Fruit fly (Drosophila melanogaster) whole organism, wandering third instar larva: Measurements from ENCODE around the gene Ugt303B1.

Source experiments
- Abd-B ChIP-seq: fragments of >200 bp; optimal IDR thresholded peaks from 2 replicates; lab custom pipeline; 2017; ENCODE audit warnings: missing biosample characterization, missing genetic modification characterization
- CG32264 ChIP-seq: fragments of 200-800 bp; sonication (Bioruptor generic); optimal IDR thresholded peaks from 2 replicates; lab custom pipeline; 2016; ENCODE audit warnings: missing biosample characterization, missing genetic modification characterization
- CG9705 ChIP-seq: fragments of 200-800 bp; sonication (Bioruptor generic); optimal IDR thresholded peaks from 2 replicates; lab custom pipeline; 2018; ENCODE audit warnings: missing biosample characterization, mild to moderate bottlenecking, missing genetic modification characterization
- CrebA ChIP-seq: fragments of 200-800 bp; sonication (Bioruptor generic); optimal IDR thresholded peaks from 2 replicates; lab custom pipeline; 2016; ENCODE audit warnings: missing biosample characterization, mild to moderate bottlenecking, missing genetic modification characterization, borderline replicate concordance
- Dfd ChIP-seq: fragments of >200 bp; optimal IDR thresholded peaks from 2 replicates; lab custom pipeline; 2017; ENCODE audit warnings: missing biosample characterization, missing genetic modification characterization
- Dif ChIP-seq: fragments of 200-275, 200-300 bp; sonication (Bioruptor generic); optimal IDR thresholded peaks from 2 replicates; lab custom pipeline; 2018; ENCODE audit warnings: missing biosample characterization, missing genetic modification characterization; ENCODE audit not compliant: partially characterized antibody
- GATAd ChIP-seq: sonication (Bioruptor generic); optimal IDR thresholded peaks from 2 replicates; lab custom pipeline; 2016; ENCODE audit warnings: missing biosample characterization, missing genetic modification characterization
- HLH106 ChIP-seq: fragments of 200-800 bp; optimal IDR thresholded peaks from 3 replicates; lab custom pipeline; 2019; ENCODE audit warnings: missing biosample characterization, mild to moderate bottlenecking, missing genetic modification characterization, moderate library complexity
- Hnf4 ChIP-seq: fragments of 200-800 bp; sonication (Bioruptor generic); optimal IDR thresholded peaks from 2 replicates; lab custom pipeline; 2016; ENCODE audit warnings: missing biosample characterization, mild to moderate bottlenecking, missing genetic modification characterization
- Hr78 ChIP-seq: fragments of >200 bp; optimal IDR thresholded peaks from 2 replicates; lab custom pipeline; 2017; ENCODE audit warnings: missing biosample characterization, missing genetic modification characterization
- Hr83 ChIP-seq: fragments of 200-300 bp; sonication (Bioruptor generic); optimal IDR thresholded peaks from 2 replicates; lab custom pipeline; 2016; ENCODE audit warnings: missing biosample characterization, mild to moderate bottlenecking, missing genetic modification characterization, moderate library complexity; ENCODE audit not compliant: poor library complexity, severe bottlenecking
- Jra ChIP-seq: sonication (Bioruptor generic); optimal IDR thresholded peaks from 2 replicates; lab custom pipeline; 2016; ENCODE audit warnings: missing biosample characterization, missing genetic modification characterization
- Mio ChIP-seq: sonication (Bioruptor generic); optimal IDR thresholded peaks from 2 replicates; lab custom pipeline; 2016; ENCODE audit warnings: missing biosample characterization, missing genetic modification characterization
- Myc ChIP-seq: fragments of >200 bp; optimal IDR thresholded peaks from 2 replicates; lab custom pipeline; 2017
- N ChIP-seq: fragments of >200 bp; optimal IDR thresholded peaks from 2 replicates; lab custom pipeline; 2018; ENCODE audit warnings: missing biosample characterization, missing external identifiers, missing genetic modification characterization
- OdsH ChIP-seq: fragments of 200-800 bp; sonication (Bioruptor generic); optimal IDR thresholded peaks from 2 replicates; lab custom pipeline; 2016; ENCODE audit warnings: missing biosample characterization, mild to moderate bottlenecking, missing genetic modification characterization
- Rel ChIP-seq, 2 experiments: fragments of 200-800 bp; sonication (Bioruptor generic) in 1 of 2; optimal IDR thresholded peaks; 2 replicates in 1 of 2; 3 replicates in 1 of 2; lab custom pipeline; 2016 to 2019; ENCODE audit warnings: mild to moderate bottlenecking in 2 of 2, missing biosample characterization in 2 of 2, missing genetic modification characterization in 2 of 2, moderate library complexity in 1 of 2
- Sp1 ChIP-seq: fragments of 200-800 bp; sonication (Bioruptor generic); optimal IDR thresholded peaks from 3 replicates; lab custom pipeline; 2019; ENCODE audit warnings: missing biosample characterization, mild to moderate bottlenecking, missing genetic modification characterization, moderate library complexity
- Vsx2 ChIP-seq: fragments of 200-300, 225-300 bp; sonication (Bioruptor generic); optimal IDR thresholded peaks from 2 replicates; lab custom pipeline; 2018; ENCODE audit warnings: missing biosample characterization, missing genetic modification characterization; ENCODE audit not compliant: partially characterized antibody
- br ChIP-seq: fragments of 200-800 bp; sonication (Bioruptor generic); optimal IDR thresholded peaks from 2 replicates; lab custom pipeline; 2016; ENCODE audit warnings: missing biosample characterization, missing genetic modification characterization
- brk ChIP-seq: fragments of 200-800 bp; sonication (Bioruptor generic); optimal IDR thresholded peaks from 2 replicates; lab custom pipeline; 2016; ENCODE audit warnings: missing biosample characterization, mild to moderate bottlenecking, missing genetic modification characterization
- dl ChIP-seq, 2 experiments: fragments of 175-275, 200-275 bp in 1 of 2; fragments of 200-275 bp in 1 of 2; sonication (Bioruptor generic); optimal IDR thresholded peaks; lab custom pipeline; 2018; ENCODE audit warnings: mild to moderate bottlenecking in 2 of 2, missing biosample characterization in 2 of 2, missing genetic modification characterization in 2 of 2, moderate library complexity in 2 of 2; ENCODE audit not compliant: partially characterized antibody in 2 of 2, insufficient read depth in 1 of 2
- dmrt93B ChIP-seq: fragments of 200-800 bp; sonication (Bioruptor generic); optimal IDR thresholded peaks from 2 replicates; lab custom pipeline; 2018; ENCODE audit warnings: missing biosample characterization, mild to moderate bottlenecking, missing genetic modification characterization
- dsf ChIP-seq: sonication (Bioruptor generic); optimal IDR thresholded peaks from 2 replicates; lab custom pipeline; 2016; ENCODE audit warnings: missing biosample characterization, missing genetic modification characterization, borderline replicate concordance
- ey ChIP-seq: fragments of 200-800 bp; sonication (Bioruptor generic); optimal IDR thresholded peaks from 2 replicates; lab custom pipeline; 2016; ENCODE audit warnings: missing biosample characterization, missing genetic modification characterization
- foxo ChIP-seq, 2 experiments: fragments of 200-800 bp; sonication (Bioruptor generic); optimal IDR thresholded peaks; 2 replicates in 1 of 2; 3 replicates in 1 of 2; lab custom pipeline; 2016 to 2017; ENCODE audit warnings: missing biosample characterization in 2 of 2, missing genetic modification characterization in 2 of 2
- fru ChIP-seq: fragments of 200-800 bp; sonication (Bioruptor generic); optimal IDR thresholded peaks from 3 replicates; lab custom pipeline; 2016; ENCODE audit warnings: missing biosample characterization, mild to moderate bottlenecking, missing genetic modification characterization
- h ChIP-seq: fragments of 200-800 bp; sonication (Bioruptor generic); optimal IDR thresholded peaks from 3 replicates; lab custom pipeline; 2016; ENCODE audit warnings: missing biosample characterization, mild to moderate bottlenecking, missing genetic modification characterization
- jim ChIP-seq: fragments of 175-275, 200-325 bp; sonication (Bioruptor generic); optimal IDR thresholded peaks from 2 replicates; lab custom pipeline; 2016; ENCODE audit warnings: missing biosample characterization, mild to moderate bottlenecking, missing genetic modification characterization
- lola ChIP-seq: fragments of >200 bp; optimal IDR thresholded peaks from 2 replicates; lab custom pipeline; 2017; ENCODE audit warnings: missing biosample characterization, missing genetic modification characterization
- pan ChIP-seq: fragments of >200 bp; optimal IDR thresholded peaks from 2 replicates; lab custom pipeline; 2017
- psq ChIP-seq: fragments of 200-800 bp; sonication (Bioruptor generic); optimal IDR thresholded peaks from 3 replicates; lab custom pipeline; 2017; ENCODE audit warnings: missing biosample characterization, mild to moderate bottlenecking, missing genetic modification characterization, moderate library complexity
- rgr ChIP-seq: fragments of 200-800 bp; sonication (Bioruptor generic); optimal IDR thresholded peaks from 3 replicates; lab custom pipeline; 2016; ENCODE audit warnings: missing biosample characterization, mild to moderate bottlenecking, missing genetic modification characterization
- sage ChIP-seq: fragments of 200-800 bp; sonication (Bioruptor generic); optimal IDR thresholded peaks from 2 replicates; lab custom pipeline; 2016; ENCODE audit warnings: missing biosample characterization, mild to moderate bottlenecking, missing genetic modification characterization
- sv ChIP-seq: fragments of 200-800 bp; sonication (Bioruptor generic); optimal IDR thresholded peaks from 3 replicates; lab custom pipeline; 2016; ENCODE audit warnings: missing biosample characterization, missing genetic modification characterization
- tai ChIP-seq: sonication (Bioruptor generic); optimal IDR thresholded peaks from 2 replicates; lab custom pipeline; 2016; ENCODE audit warnings: missing biosample characterization, missing genetic modification characterization
- usp ChIP-seq: fragments of >200 bp; optimal IDR thresholded peaks from 2 replicates; lab custom pipeline; 2017; ENCODE audit warnings: missing biosample characterization, missing genetic modification characterization
- woc ChIP-seq: sonication (Bioruptor generic); optimal IDR thresholded peaks from 2 replicates; lab custom pipeline; 2016; ENCODE audit warnings: missing biosample characterization, mild to moderate bottlenecking, missing genetic modification characterization

Ugt303B1 gene

dm6 chr3R:23508304-23508703 is 28.2 kb downstream of the Ugt303B1 start (continued):
- TF ChIP-seq GATAd (GFP tag; lab: Kevin White, UChicago), result no peak
- TF ChIP-seq, all 38 proteins: peak for 14

- no peak for TF ChIP-seq GATAd (GFP tag; lab: Kevin White, UChicago)
- no peak for TF ChIP-seq OdsH
- no peak for TF ChIP-seq dmrt93B (GFP tag; lab: Kevin White, UChicago)
- TF ChIP-seq ey (GFP tag; lab: Kevin White, UChicago), result no peak
- TF ChIP-seq Dfd (GFP tag; lab: Kevin White, UChicago), result no peak
- no peak for TF ChIP-seq Dif (GFP tag; lab: Kevin White, UChicago)
- TF ChIP-seq N (GFP tag; lab: Kevin White, UChicago), result no peak
- no peak for TF ChIP-seq Jra
- no peak for TF ChIP-seq HLH106 (tag; lab: Kevin White, UChicago)
- no peak for TF ChIP-seq br (GFP tag; lab: Kevin White, UChicago)
- no peak for TF ChIP-seq CG32264 (GFP tag; lab: Kevin White, UChicago)
- no peak for TF ChIP-seq CrebA
- TF ChIP-seq Myc (lab: Kevin White, UChicago), result no peak
- TF ChIP-seq Hnf4 (GFP tag; lab: Kevin White, UChicago), result no peak
- no peak for TF ChIP-seq sv (GFP tag; lab: Kevin White, UChicago)
- TF ChIP-seq brk, result no peak
Measured at dm6 chr3R:23507376-23507775, 29.1 kb downstream of the Ugt303B1 start, which contains the start of gene CG34289. Gene CG34289, minus strand, starts transcription at chr3R:23507476.

dm6 chr3R:23504760-23505159 is 31.8 kb downstream of the Ugt303B1 start:
- TF ChIP-seq dsf (GFP tag; lab: Kevin White, UChicago), result no peak
- no peak for TF ChIP-seq jim (GFP tag; lab: Kevin White, UChicago)
- no peak for TF ChIP-seq usp (GFP tag; lab: Kevin White, UChicago)
- peak; percentile 56 for TF ChIP-seq Sp1 (GFP tag; lab: Kevin White, UChicago)
- no peak for TF ChIP-seq dl (GFP tag; optimal IDR thresholded peaks at IDR 0.05; lab: Kevin White, UChicago; ENCODE audit: insufficient read depth in 1 of 2, partially characterized antibody in 2 of 2)
- TF ChIP-seq Vsx2 (GFP tag; lab: Kevin White, UChicago), result no peak
- no peak for TF ChIP-seq N (GFP tag; lab: Kevin White, UChicago)
- no peak for TF ChIP-seq GATAd (GFP tag; lab: Kevin White, UChicago)
- no peak for TF ChIP-seq Abd-B
- no peak for TF ChIP-seq Rel (GFP tag; optimal IDR thresholded peaks at IDR 0.05; lab: Kevin White, UChicago)
- no peak for TF ChIP-seq Rel (tag; optimal IDR thresholded peaks at IDR 0.05; lab: Kevin White, UChicago)
- TF ChIP-seq CrebA, result no peak
- no peak for TF ChIP-seq pan (lab: Kevin White, UChicago)
- no peak for TF ChIP-seq CG32264 (GFP tag; lab: Kevin White, UChicago)
- no peak for TF ChIP-seq Myc (lab: Kevin White, UChicago)
- TF ChIP-seq Hnf4 (GFP tag; lab: Kevin White, UChicago), result no peak
- TF ChIP-seq brk, result no peak
- TF ChIP-seq Hr83, result no peak
- TF ChIP-seq foxo (GFP tag; optimal IDR thresholded peaks at IDR 0.05; lab: Kevin White, UChicago), result peak in 1 of 2 experiments; percentile 63
- TF ChIP-seq fru, result peak; percentile 67
- TF ChIP-seq CG9705 (GFP tag; lab: Kevin White, UChicago), result no peak
- TF ChIP-seq sv (GFP tag; lab: Kevin White, UChicago), result no peak
- TF ChIP-seq rgr (GFP tag; lab: Kevin White, UChicago), result peak; percentile 45
- no peak for TF ChIP-seq Mio (GFP tag; lab: Kevin White, UChicago)
- no peak for TF ChIP-seq dmrt93B (GFP tag; lab: Kevin White, UChicago)
- no peak for TF ChIP-seq Hr78 (GFP tag; lab: Kevin White, UChicago)
- no peak for TF ChIP-seq sage
- TF ChIP-seq HLH106 (tag; lab: Kevin White, UChicago), result peak; percentile 54
- TF ChIP-seq Jra, result no peak
- no peak for TF ChIP-seq lola
- TF ChIP-seq Dif (GFP tag; lab: Kevin White, UChicago), result no peak
- TF ChIP-seq h, result peak; percentile 59
- peak; percentile 41 for TF ChIP-seq ey (GFP tag; lab: Kevin White, UChicago)
- TF ChIP-seq OdsH, result peak; percentile 57
- peak; percentile 8 for TF ChIP-seq br (GFP tag; lab: Kevin White, UChicago)
- TF ChIP-seq Dfd (GFP tag; lab: Kevin White, UChicago), result no peak
- TF ChIP-seq psq (GFP tag; lab: Kevin White, UChicago), result peak; percentile 29
- peak; percentile 26 for TF ChIP-seq tai
- peak; percentile 6 for TF ChIP-seq woc
